Fruit fly (Drosophila melanogaster) Kc167 (cell line): ENCODE measurements around the gene Cpr11B.

ENCODE experiments used
- Myc ChIP-seq: fragments of >200 bp; optimal IDR thresholded peaks from 2 replicates; lab custom pipeline; 2017; ENCODE audit warnings: missing external identifiers
- psq ChIP-seq: fragments of >200 bp; optimal IDR thresholded peaks from 2 replicates; lab custom pipeline; 2017; ENCODE audit warnings: missing external identifiers

dm6 chrX:12592121-12592466 lies 39.2 kb downstream of the Cpr11B start, which contains the start of gene LIMK1:
- TF ChIP-seq Myc (no peak), psq (no peak)
